Fruit fly (Drosophila melanogaster) whole organism: ENCODE measurements around the gene CG3557.

Experiments
- CG8478 ChIP-seq: fragments of >200 bp; optimal IDR thresholded peaks from 2 replicates; lab custom pipeline; 2018; ENCODE audit warnings: inconsistent platforms
- Dll ChIP-seq: fragments of >200 bp; optimal IDR thresholded peaks from 2 replicates; lab custom pipeline; 2017
- EcR ChIP-seq, 2 experiments: fragments of >200 bp; optimal IDR thresholded peaks; 2 replicates each; lab custom pipeline; 2017; ENCODE audit warnings: missing biosample characterization in 2 of 2, missing genetic modification characterization in 2 of 2, missing genetic modification reagents in 2 of 2
- pan ChIP-seq: fragments of >200 bp; optimal IDR thresholded peaks from 2 replicates; lab custom pipeline; 2017
- psq ChIP-seq: fragments of >200 bp; optimal IDR thresholded peaks from 2 replicates; lab custom pipeline; 2017
- usp ChIP-seq: fragments of >200 bp; optimal IDR thresholded peaks from 2 replicates; lab custom pipeline; 2017; ENCODE audit warnings: missing biosample characterization, missing genetic modification characterization, mixed read lengths

The CG3557 gene

dm6 chr2L:2365077-2365651 is 20.4 kb downstream of the CG3557 start, which contains the start of the genes Rab5 and Axud1:
Gene Rab5, minus strand, starts transcription at chr2L:2365273.
Gene Axud1, plus strand, starts transcription at chr2L:2365345.
- TF ChIP-seq Dll (lab: Kevin White, UChicago) (no peak), usp (no peak), EcR (GFP tag; optimal IDR thresholded peaks at IDR 0.05; lab: Kevin White, UChicago) (no peak), pan (lab: Kevin White, UChicago) (no peak), CG8478 (lab: Kevin White, UChicago) (no peak), psq (lab: Kevin White, UChicago) (no peak)

DNA sequence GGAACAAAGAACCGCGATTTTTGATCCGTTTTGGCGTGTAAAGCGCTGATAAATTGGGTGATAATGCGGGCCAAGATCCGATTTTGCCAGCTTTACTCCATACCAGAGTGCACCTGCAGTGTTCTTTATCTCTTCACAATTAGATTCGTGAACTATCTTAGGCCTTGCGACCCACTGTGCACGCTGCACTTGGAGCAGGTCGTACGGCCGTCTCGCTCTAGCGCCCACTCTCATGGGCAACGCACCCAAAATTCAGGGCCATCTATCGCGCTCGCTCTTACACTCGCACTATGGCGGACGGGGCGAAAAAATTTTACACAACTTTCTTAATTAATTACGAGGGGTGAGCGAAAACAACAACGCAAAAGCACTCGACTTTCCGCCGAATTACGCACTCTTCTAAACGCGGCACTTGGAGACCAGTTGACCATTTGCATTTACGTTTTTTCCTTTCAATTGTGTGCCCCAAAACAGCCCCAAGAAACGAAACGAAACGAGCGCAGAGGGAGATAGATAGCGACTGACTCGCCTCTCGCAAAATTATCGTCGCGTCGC is 21.3 kb downstream of the CG3557 start:
- TF ChIP-seq EcR (GFP tag; optimal IDR thresholded peaks at IDR 0.05; lab: Kevin White, UChicago), result no peak
- peak; percentile 87 for TF ChIP-seq CG8478 (lab: Kevin White, UChicago)

DNA sequence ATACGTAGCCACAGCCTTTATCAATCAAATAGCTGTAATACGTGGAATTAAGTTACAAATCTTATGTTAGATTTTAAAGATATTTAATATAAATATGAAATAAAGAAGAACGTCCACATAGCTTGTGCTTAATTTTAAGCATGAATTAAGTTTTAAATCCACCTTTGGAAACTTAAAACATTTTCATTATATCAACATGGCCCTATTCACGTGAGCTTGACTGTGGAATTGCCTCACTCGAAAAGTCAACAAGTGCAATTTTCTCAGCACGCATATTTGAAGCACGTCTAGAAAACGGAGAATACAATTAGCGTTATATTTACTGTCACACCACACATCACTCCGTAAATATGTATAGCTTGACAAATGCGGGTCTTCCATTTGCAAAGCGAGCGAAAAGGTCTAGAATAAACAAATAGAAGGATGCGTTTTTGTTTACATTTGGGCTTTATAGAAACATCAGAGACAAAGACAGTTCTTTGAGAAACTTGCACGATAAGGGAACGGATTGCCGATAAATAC is 21.9 kb downstream of the CG3557 start:
- TF ChIP-seq EcR (GFP tag; optimal IDR thresholded peaks at IDR 0.05; lab: Kevin White, UChicago), result no peak
- TF ChIP-seq usp, result no peak
- no peak for TF ChIP-seq Dll (lab: Kevin White, UChicago)
- no peak for TF ChIP-seq pan (lab: Kevin White, UChicago)
- no peak for TF ChIP-seq CG8478 (lab: Kevin White, UChicago)
- no peak for TF ChIP-seq psq (lab: Kevin White, UChicago)

DNA sequence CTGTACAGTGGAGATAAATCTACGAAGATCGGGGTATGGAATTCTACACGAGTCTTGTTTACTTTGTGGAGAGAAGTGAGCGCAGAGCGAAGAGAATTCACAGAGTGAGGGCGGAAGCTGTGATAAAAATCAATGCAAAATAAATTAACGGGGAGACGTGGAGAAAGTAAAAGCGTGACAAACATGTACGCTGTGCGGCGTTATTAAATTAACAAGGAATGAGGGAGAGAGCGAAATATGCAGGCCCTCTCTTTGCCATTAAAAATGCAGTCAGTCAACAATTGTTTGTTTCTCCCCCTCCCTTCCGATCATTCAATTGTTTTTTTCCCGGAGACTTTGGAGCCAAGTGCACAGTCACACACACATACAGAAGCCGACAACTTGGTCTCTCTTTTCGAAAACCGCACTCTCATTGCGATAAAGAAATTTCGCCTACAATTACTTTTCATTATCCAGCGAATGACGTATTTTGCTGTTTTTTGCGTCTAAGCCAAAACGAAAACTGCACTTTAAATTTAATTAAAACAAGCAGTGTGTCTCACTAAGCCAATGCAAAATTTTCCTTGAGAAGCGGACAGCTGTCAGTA is 22.7 kb downstream of the CG3557 start:
- TF ChIP-seq psq (lab: Kevin White, UChicago) (no peak), EcR (GFP tag; optimal IDR thresholded peaks at IDR 0.05; lab: Kevin White, UChicago) (no peak), pan (lab: Kevin White, UChicago) (no peak), CG8478 (lab: Kevin White, UChicago) (no peak), Dll (lab: Kevin White, UChicago) (no peak), usp (no peak)

DNA sequence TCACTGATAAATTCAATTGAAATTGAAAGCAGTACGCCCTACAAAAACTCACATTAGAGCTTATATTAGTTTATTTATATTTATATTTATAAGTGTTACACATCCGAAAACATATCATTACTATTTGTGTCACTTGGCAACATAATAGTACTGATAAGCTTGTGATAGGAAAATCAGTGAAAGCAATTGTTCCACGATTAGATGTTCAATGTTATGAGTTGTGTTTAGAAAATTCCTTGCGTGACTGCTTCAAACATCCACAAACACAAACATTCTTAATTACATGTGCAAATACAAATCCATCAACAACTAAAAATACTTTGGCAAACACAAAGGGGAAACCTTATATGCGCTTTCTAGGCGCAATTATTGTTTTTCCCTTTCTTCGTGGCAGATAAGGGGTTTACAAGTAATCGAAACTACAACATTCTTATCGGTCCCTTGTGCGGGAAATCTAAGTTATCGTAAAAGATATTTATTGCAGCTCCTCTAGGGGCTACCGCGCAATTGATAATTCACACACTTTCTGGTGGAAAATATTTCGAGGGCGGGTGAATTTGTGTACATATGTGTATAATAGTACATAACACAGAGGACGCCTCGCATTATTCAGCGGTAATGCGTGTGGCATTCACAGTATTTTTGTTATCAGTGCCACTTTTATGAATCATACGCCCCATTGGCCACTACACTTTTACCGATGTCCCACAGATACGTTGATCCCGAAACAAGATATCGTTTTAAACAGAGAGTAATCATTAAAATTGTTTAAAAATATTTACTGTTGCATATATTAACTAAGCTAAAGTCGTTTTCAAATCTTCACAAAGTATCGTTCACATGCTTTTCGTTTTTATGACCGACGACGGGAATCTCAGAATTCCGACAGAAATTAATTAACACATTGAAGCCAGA is 23.4 kb downstream of the CG3557 start:
- no peak for TF ChIP-seq Dll (lab: Kevin White, UChicago)
- TF ChIP-seq pan (lab: Kevin White, UChicago), result no peak
- no peak for TF ChIP-seq CG8478 (lab: Kevin White, UChicago)

DNA sequence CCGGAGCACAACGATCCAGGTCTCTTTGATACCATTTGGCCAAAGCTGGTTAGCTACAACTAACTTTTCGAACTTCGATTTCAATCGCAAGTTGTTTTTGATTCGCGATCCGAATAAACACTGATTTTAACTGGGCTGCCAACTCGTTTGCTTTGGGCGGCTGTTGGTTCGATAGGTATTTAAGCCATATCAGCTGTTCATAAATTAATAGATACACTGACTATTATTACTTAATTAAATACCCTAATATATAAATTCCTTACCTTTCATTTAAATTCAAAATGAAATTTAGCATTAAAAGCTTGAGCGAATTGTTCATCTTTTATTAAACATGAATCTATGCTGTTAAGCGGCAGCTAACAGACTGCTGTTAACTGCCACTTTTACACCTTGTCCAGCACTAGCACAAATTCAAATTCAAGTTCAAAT is 28.4 kb downstream of the CG3557 start, which contains the start of gene CG9967:
CG9967 (minus strand) TSS at position 129 of the 429 bp plus-strand sequence.
- TF ChIP-seq CG8478 (lab: Kevin White, UChicago) (no peak), Dll (lab: Kevin White, UChicago) (no peak), usp (no peak), psq (lab: Kevin White, UChicago) (no peak), EcR (GFP tag; optimal IDR thresholded peaks at IDR 0.05; lab: Kevin White, UChicago) (no peak), pan (lab: Kevin White, UChicago) (no peak)

DNA sequence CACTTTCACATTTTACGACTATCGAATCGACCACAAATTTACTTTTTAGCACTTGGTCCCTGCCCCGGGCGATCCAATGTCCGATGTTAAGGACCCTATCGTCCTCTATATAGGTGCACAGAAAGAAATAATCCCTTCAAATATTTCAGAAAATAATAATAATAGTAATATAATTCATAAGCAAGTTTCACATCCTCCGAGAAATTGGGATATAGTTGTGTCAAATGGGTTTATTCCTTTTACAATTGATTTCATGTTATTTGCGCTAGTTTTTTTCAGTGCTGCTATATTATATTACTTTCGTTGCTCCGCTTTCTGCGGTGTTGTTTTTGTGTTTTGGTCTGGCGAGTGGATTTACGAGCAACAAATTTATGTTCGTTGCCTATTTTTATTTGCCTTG is 37.1 kb downstream of the CG3557 start:
- no peak for TF ChIP-seq EcR (GFP tag; optimal IDR thresholded peaks at IDR 0.05; lab: Kevin White, UChicago)
- no peak for TF ChIP-seq pan (lab: Kevin White, UChicago)
- TF ChIP-seq Dll (lab: Kevin White, UChicago), result no peak
- TF ChIP-seq usp, result no peak
- TF ChIP-seq CG8478 (lab: Kevin White, UChicago), result no peak
- TF ChIP-seq psq (lab: Kevin White, UChicago), result no peak
